Fruit fly (Drosophila melanogaster): ENCODE results near the gene AlaRS.

The AlaRS gene

DNA sequence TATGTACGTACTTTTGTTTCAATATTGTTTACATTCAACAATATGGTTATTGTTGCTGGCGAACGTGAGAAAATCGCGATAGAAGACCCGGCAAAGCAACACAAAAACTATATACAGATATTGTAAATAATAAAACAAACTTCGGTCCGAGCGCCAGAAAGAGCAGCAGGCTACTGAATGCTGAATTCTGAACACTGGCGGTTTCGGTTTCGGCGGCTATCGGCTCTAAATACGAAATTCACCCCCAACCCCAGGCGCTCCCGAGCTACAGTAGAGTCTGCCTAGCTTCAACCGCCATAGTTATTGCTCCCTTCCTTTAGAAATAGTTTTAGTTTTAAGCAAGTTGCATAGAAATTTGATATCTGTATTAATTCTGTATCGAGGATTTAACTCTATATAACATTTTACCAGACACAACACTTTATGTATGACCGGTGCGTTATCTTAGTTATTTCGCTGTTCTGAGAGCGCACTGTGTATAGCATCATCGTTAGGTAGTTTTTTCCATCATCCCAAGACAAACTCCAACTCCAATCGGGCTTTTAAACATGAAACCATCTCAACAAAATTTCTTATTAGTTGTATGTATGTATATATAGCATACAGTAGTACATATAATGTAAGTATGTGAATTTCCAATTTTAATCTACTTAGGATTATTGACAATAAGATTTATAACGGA, 19.1 kb downstream of the AlaRS start, which contains the start of gene CG7627 (continued):
- TF ChIP-seq Met (GFP tag; optimal IDR thresholded peaks at IDR 0.05) (peak; percentile 70), topi (GFP tag; optimal IDR thresholded peaks at IDR 0.05) (peak; percentile 71), Hr4 (GFP tag; optimal IDR thresholded peaks at IDR 0.05) (peak; percentile 58), Blimp-1 (GFP tag; optimal IDR thresholded peaks at IDR 0.05) (peak; percentile 46), CG16779 (tag; optimal IDR thresholded peaks at IDR 0.05) (peak; percentile 7), svp (GFP tag) (peak; percentile 96), fd85E (GFP tag; optimal IDR thresholded peaks at IDR 0.05) (no peak), dsx (GFP tag; optimal IDR thresholded peaks at IDR 0.05; ENCODE audit: poor library complexity, severe bottlenecking) (peak; percentile 47), OdsH (GFP tag; optimal IDR thresholded peaks at IDR 0.05) (peak; percentile 65), CG11762 (GFP tag; optimal IDR thresholded peaks at IDR 0.05; ENCODE audit: insufficient read depth) (peak; percentile 5), CG15336 (GFP tag; IDR thresholded peaks at IDR 0.05) (peak; percentile 66), Sox102F (GFP tag; optimal IDR thresholded peaks at IDR 0.05) (peak; percentile 78), eg (GFP tag; IDR thresholded peaks at IDR 0.05) (peak; percentile 78), CG3032 (tag; optimal IDR thresholded peaks at IDR 0.05) (peak; percentile 51), esn (GFP tag; optimal IDR thresholded peaks at IDR 0.05) (peak; percentile 84), Hr38 (GFP tag; optimal IDR thresholded peaks at IDR 0.05) (no peak), CG4318 (GFP tag; optimal IDR thresholded peaks at IDR 0.05) (no peak), CG10631 (GFP tag; optimal IDR thresholded peaks at IDR 0.05) (peak; percentile 35), ss (GFP tag; optimal IDR thresholded peaks at IDR 0.05) (peak; percentile 16 to 41), CG6163 (GFP tag; IDR thresholded peaks at IDR 0.05) (peak; percentile 81), Smox (GFP tag; optimal IDR thresholded peaks at IDR 0.05) (peak; percentile 68), spab (GFP tag; optimal IDR thresholded peaks at IDR 0.05) (peak; percentile 53)

DNA sequence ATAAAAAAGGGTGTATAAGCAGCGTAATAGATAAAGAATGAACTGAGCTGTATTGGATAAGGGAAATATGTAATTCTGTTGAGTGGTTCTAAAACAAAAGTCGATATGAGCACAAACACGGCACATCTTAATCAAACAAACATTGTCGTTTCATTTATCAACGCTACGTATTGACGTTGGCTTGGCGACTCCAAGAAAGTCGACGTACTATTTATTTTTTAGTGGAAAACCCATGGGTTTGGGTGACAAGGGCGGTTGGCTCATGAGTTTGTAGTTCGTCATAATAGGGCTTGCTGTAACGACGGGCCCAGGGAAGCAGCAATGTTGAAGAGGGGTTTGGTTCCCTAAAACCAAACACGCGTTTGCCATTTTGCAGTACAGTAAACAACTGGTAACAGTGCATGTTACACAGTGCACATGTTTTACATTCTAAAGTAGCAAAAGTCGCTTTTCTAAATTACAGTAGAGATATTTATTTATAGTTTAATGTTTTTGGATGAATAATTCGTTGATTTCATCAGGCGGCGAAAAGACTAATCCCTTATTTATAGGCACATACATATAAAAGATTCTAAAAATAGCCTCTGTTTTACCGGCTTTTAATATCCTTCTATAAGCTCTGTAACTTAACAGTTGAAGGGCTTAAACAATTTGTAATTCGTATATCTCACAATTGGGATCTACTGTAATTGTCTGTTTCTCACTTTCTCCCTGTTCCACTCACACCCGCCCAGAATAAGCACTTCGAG, 20.2 kb downstream of the AlaRS start:
- peak; percentile 42 for TF ChIP-seq CG10631 (GFP tag; optimal IDR thresholded peaks at IDR 0.05)
- peak; percentile 69 for TF ChIP-seq OdsH (GFP tag; optimal IDR thresholded peaks at IDR 0.05)
- peak; percentile 40 for TF ChIP-seq Ets21C (GFP tag; optimal IDR thresholded peaks at IDR 0.05)
- peak; percentile 54 for TF ChIP-seq CG6808 (GFP tag; optimal IDR thresholded peaks at IDR 0.05)
- peak; percentile 56 for TF ChIP-seq CG3032 (tag; optimal IDR thresholded peaks at IDR 0.05)
- TF ChIP-seq Eip93F (GFP tag; optimal IDR thresholded peaks at IDR 0.05) = no peak
- TF ChIP-seq vri (GFP tag; optimal IDR thresholded peaks at IDR 0.05) = no peak
- no peak for TF ChIP-seq pdm3 (GFP tag; optimal IDR thresholded peaks at IDR 0.05)
- peak; percentile 27; the same call in 1 of the 2 replicates for TF ChIP-seq CG11294 (GFP tag; IDR thresholded peaks at IDR 0.05)
- TF ChIP-seq ss (GFP tag; optimal IDR thresholded peaks at IDR 0.05) = peak; percentile 30 to 62
- peak; percentile 47 for TF ChIP-seq net (GFP tag; optimal IDR thresholded peaks at IDR 0.05)
- no peak for TF ChIP-seq Hr38 (GFP tag; optimal IDR thresholded peaks at IDR 0.05)
- TF ChIP-seq CG6854 (GFP tag; optimal IDR thresholded peaks at IDR 0.05) = peak; percentile 5
- TF ChIP-seq Eip75B (GFP tag; optimal IDR thresholded peaks at IDR 0.05) = peak; percentile 62
- peak; percentile 77 for TF ChIP-seq Met (GFP tag; optimal IDR thresholded peaks at IDR 0.05)
- no peak for TF ChIP-seq CG3919 (GFP tag; optimal IDR thresholded peaks at IDR 0.05)
- TF ChIP-seq Ets96B (tag; optimal IDR thresholded peaks at IDR 0.05) = peak; percentile 17
- peak; percentile 49 for TF ChIP-seq cyc (GFP tag; optimal IDR thresholded peaks at IDR 0.05)
- TF ChIP-seq Sox14 (GFP tag; optimal IDR thresholded peaks at IDR 0.05) = peak; percentile 50
- peak; percentile 67 for TF ChIP-seq acj6 (GFP tag; optimal IDR thresholded peaks at IDR 0.05)
- TF ChIP-seq CG8119 (GFP tag; IDR thresholded peaks at IDR 0.05) = no peak; the same call in 1 of the 3 replicates
- peak; percentile 43; the same call in 2 of the 3 replicates for TF ChIP-seq eg (GFP tag; IDR thresholded peaks at IDR 0.05)
- TF ChIP-seq CG6163 (GFP tag; IDR thresholded peaks at IDR 0.05) = peak; percentile 39; the same call in 1 of the 3 replicates
- TF ChIP-seq CG7368 (GFP tag; optimal IDR thresholded peaks at IDR 0.05) = no peak
- TF ChIP-seq CG8632 (GFP tag; optimal IDR thresholded peaks at IDR 0.05) = peak; percentile 47
- TF ChIP-seq dsx (GFP tag; optimal IDR thresholded peaks at IDR 0.05; ENCODE audit: poor library complexity, severe bottlenecking) = peak; percentile 28
- TF ChIP-seq Blimp-1 (GFP tag; optimal IDR thresholded peaks at IDR 0.05) = peak; percentile 41
- no peak for TF ChIP-seq CG1621 (tag; optimal IDR thresholded peaks at IDR 0.05)
- peak; percentile 66 for TF ChIP-seq Sox102F (GFP tag; optimal IDR thresholded peaks at IDR 0.05)
- TF ChIP-seq CG11902 (GFP tag; optimal IDR thresholded peaks at IDR 0.05) = peak; percentile 20
- TF ChIP-seq CG31627 (GFP tag; optimal IDR thresholded peaks at IDR 0.05) = peak; percentile 69
- peak; percentile 62 for TF ChIP-seq CG6792 (GFP tag; optimal IDR thresholded peaks at IDR 0.05)
- TF ChIP-seq Eip78C (GFP tag) = peak; percentile 91
- TF ChIP-seq CG10669 (GFP tag; optimal IDR thresholded peaks at IDR 0.05) = peak; percentile 32
- 0 out of 2 replicates have a peak, but pooled peaks have one; percentile 25 for TF ChIP-seq Gug (GFP tag; IDR thresholded peaks at IDR 0.05)
